Worm (Caenorhabditis elegans): ENCODE data around the gene Y43F8B.18.

ce11 chrV:19485690-19486089 lies at the start of gene Y43F8B.18:
- no peak for TF ChIP-seq Y5F2A.4 (GFP tag; optimal IDR thresholded peaks at IDR 0.05)
- no peak for TF ChIP-seq pha-4 (GFP tag; IDR thresholded peaks at IDR 0.05)
- TF ChIP-seq pha-4 (tag; optimal IDR thresholded peaks at IDR 0.05): no peak
- TF ChIP-seq zip-11 (GFP tag; IDR thresholded peaks at IDR 0.05): no peak
- TF ChIP-seq unc-130 (GFP tag; optimal IDR thresholded peaks at IDR 0.05): no peak
- no peak for TF ChIP-seq zag-1 (tag; optimal IDR thresholded peaks at IDR 0.05)
- no peak for TF ChIP-seq unc-39 (tag; optimal IDR thresholded peaks at IDR 0.05)
- no peak for TF ChIP-seq ceh-62 (tag; optimal IDR thresholded peaks at IDR 0.05)
- TF ChIP-seq mdt-29 (GFP tag; IDR thresholded peaks at IDR 0.05): no peak
- TF ChIP-seq ZK337.2 (GFP tag; IDR thresholded peaks at IDR 0.05): no peak
- TF ChIP-seq T20F7.1 (GFP tag; optimal IDR thresholded peaks at IDR 0.05): no peak

Measured in whole organism, L4 larva.